Worm (Caenorhabditis elegans): Measurements from ENCODE around the gene bcs-1.

DNA sequence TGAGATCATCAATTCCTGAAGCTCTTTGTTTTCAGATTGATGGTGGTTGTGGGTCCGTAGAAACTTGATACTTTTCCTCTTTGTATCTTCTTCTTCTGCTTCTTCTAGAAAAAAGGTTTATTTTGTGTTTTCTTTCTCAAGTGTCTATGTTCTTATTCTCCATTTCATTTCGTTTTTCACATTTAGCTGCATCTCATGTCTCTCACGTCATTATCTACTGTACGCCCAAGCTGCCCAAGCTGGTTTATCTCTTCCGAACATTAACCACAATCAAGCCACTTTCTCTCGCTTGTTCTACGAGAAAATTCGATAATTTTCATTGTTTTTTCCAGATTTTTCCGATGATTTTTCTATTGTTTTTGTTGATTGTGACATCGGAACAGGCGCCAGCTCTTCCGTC, 28.3 kb downstream of the bcs-1 start, which contains the start of gene F28C6.5:
- no peak for TF ChIP-seq flt-1 (GFP tag; IDR thresholded peaks at IDR 0.05)
- TF ChIP-seq sea-1 (GFP tag; conservative IDR thresholded peaks at IDR 0.05): no peak
- TF ChIP-seq hmg-4 (GFP tag; optimal IDR thresholded peaks at IDR 0.05): no peak
- TF ChIP-seq tbx-11 (GFP tag; IDR thresholded peaks at IDR 0.05): no peak
- no peak for TF ChIP-seq F13C5.2 (tag; optimal IDR thresholded peaks at IDR 0.05)
- no peak for TF ChIP-seq ceh-36 (tag; optimal IDR thresholded peaks at IDR 0.05)
- no peak for TF ChIP-seq ama-1 (optimal IDR thresholded peaks at IDR 0.05)
